Fruit fly (Drosophila melanogaster): ENCODE results near the gene Odj.

The Odj gene

DNA sequence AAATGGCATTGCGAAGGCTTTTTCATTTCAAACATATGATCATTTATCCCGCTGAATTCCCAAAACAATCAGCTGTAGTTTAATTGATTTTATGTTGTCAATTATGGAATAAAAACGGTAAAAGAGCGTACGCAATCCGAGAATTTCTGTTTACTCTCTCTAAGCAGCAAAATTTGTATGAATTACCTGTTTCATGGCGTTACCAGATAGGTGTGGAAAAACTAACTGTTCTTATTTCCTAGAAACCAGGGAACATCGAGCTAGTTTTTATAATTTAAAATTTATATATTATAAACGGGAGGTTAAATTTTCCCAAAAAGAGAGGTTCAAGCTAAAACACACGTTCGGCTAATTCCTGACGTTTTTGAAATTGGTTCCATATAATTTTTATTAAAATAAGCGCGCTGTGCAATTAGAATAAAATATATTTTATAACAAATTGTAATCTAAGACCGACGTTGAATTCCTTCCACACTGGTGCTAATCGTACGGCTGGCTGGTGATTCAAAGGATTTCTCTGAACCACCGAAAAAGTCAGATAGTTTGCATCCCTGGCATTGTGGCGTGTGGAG is 1.9 kb downstream of the Odj start, which contains the start of gene CG17801:
CG17801 (minus strand) TSS at position 51 of the 572 bp plus-strand sequence.
- TF ChIP-seq CG5204 (GFP tag; optimal IDR thresholded peaks at IDR 0.05): no peak
- no peak for TF ChIP-seq kay (GFP tag; ENCODE audit: borderline replicate concordance)
- no peak for TF ChIP-seq cic (GFP tag; optimal IDR thresholded peaks at IDR 0.05)
- no peak for TF ChIP-seq cnc (optimal IDR thresholded peaks at IDR 0.05)
- TF ChIP-seq Hr96 (GFP tag; optimal IDR thresholded peaks at IDR 0.05): no peak
- TF ChIP-seq pad (GFP tag; optimal IDR thresholded peaks at IDR 0.05): peak; percentile 3
- no peak for TF ChIP-seq CG1620 (GFP tag; optimal IDR thresholded peaks at IDR 0.05)
- TF ChIP-seq bab1 (GFP tag; optimal IDR thresholded peaks at IDR 0.05): peak; percentile 6
- TF ChIP-seq ovo (GFP tag; optimal IDR thresholded peaks at IDR 0.05): peak; percentile 7
- no peak for TF ChIP-seq Clk (GFP tag; optimal IDR thresholded peaks at IDR 0.05)
- TF ChIP-seq toe (GFP tag; optimal IDR thresholded peaks at IDR 0.05): no peak
- TF ChIP-seq CG7101 (tag; optimal IDR thresholded peaks at IDR 0.05): no peak
- no peak for TF ChIP-seq CG7045 (GFP tag; optimal IDR thresholded peaks at IDR 0.05)
- TF ChIP-seq tj (GFP tag; optimal IDR thresholded peaks at IDR 0.05): no peak
- TF ChIP-seq CG14711 (tag; optimal IDR thresholded peaks at IDR 0.05): no peak

- no peak for TF ChIP-seq CG12768 (GFP tag; optimal IDR thresholded peaks at IDR 0.05)
- TF ChIP-seq toe (GFP tag; optimal IDR thresholded peaks at IDR 0.05): no peak
- TF ChIP-seq CG14711 (tag; optimal IDR thresholded peaks at IDR 0.05): no peak
- no peak for TF ChIP-seq Crg-1 (GFP tag; optimal IDR thresholded peaks at IDR 0.05)
- TF ChIP-seq cnc (optimal IDR thresholded peaks at IDR 0.05): no peak
Observed at dm6 chr3R:17805092-17805491, 3.9 kb downstream of the Odj start, which contains the start of gene Nnk. Gene Nnk (minus strand): TSS chr3R:17805249.

DNA sequence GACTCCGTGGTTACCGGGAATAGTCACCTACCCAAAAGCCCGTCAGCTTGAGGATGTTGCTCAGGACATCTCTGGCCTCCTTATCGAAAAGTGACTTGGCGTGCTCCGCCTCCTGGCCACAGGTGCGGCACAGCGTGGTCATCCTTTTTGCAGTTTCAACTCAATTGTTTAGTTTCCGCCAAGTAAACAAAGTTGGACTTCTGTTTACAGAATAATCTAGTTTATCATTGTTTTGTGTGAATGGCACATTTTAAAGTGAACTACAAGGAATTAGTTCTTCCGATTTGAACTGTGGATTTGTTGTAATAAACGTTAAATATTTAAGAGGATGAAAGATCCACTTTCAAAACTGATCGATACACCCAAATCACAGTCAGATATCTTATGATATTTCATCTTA is 6.0 kb downstream of the Odj start, which contains the start of gene CG17806:
CG17806 (minus strand) TSS at position 236 of the 400 bp plus-strand sequence.
- TF ChIP-seq CG12768 (GFP tag; optimal IDR thresholded peaks at IDR 0.05) (peak; percentile 38), Clk (GFP tag; optimal IDR thresholded peaks at IDR 0.05) (no peak), tj (GFP tag; optimal IDR thresholded peaks at IDR 0.05) (no peak), CG7101 (tag; optimal IDR thresholded peaks at IDR 0.05) (peak; percentile 33), CG33017 (tag; optimal IDR thresholded peaks at IDR 0.05) (peak; percentile 14), CG7045 (GFP tag; optimal IDR thresholded peaks at IDR 0.05) (no peak), CG11617 (GFP tag; optimal IDR thresholded peaks at IDR 0.05) (no peak)

DNA sequence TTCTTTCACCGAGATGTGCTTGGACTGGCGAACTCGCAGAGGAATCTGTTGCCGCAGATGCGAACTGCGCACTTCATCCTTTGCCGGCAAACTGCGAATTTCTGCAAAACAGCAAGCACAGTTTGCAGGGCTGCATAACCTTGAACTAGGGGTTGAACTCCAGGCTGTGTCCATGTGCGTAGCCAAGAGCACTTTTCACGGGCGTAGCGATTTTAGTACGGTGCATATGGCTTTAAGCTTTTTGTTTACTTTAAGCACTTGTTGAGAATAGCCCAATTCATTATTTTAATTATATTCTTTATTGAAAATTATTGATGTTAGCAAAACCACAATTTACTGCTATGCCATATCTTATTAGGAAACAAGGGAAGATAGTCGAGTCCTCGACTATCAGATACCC is 7.8 kb downstream of the Odj start, which contains the start of gene CG17803:
CG17803 (minus strand) TSS at position 249 of the 400 bp plus-strand sequence.
- no peak for TF ChIP-seq CG33017 (tag; optimal IDR thresholded peaks at IDR 0.05)
- no peak for TF ChIP-seq Clk (GFP tag; optimal IDR thresholded peaks at IDR 0.05)
- no peak for TF ChIP-seq cic (GFP tag; optimal IDR thresholded peaks at IDR 0.05)
- no peak for TF ChIP-seq kay (GFP tag; ENCODE audit: borderline replicate concordance)
- TF ChIP-seq CG1620 (GFP tag; optimal IDR thresholded peaks at IDR 0.05): no peak
- TF ChIP-seq Mnt (GFP tag; optimal IDR thresholded peaks at IDR 0.05): no peak
- TF ChIP-seq Crg-1 (GFP tag; optimal IDR thresholded peaks at IDR 0.05): no peak
- TF ChIP-seq CG14711 (tag; optimal IDR thresholded peaks at IDR 0.05): no peak
- TF ChIP-seq pad (GFP tag; optimal IDR thresholded peaks at IDR 0.05): no peak
- TF ChIP-seq ovo (GFP tag; optimal IDR thresholded peaks at IDR 0.05): no peak
- no peak for TF ChIP-seq Hr96 (GFP tag; optimal IDR thresholded peaks at IDR 0.05)
- no peak for TF ChIP-seq tj (GFP tag; optimal IDR thresholded peaks at IDR 0.05)
- no peak for TF ChIP-seq CG12768 (GFP tag; optimal IDR thresholded peaks at IDR 0.05)
- no peak for TF ChIP-seq CG7045 (GFP tag; optimal IDR thresholded peaks at IDR 0.05)
- TF ChIP-seq bab1 (GFP tag; optimal IDR thresholded peaks at IDR 0.05): no peak

DNA sequence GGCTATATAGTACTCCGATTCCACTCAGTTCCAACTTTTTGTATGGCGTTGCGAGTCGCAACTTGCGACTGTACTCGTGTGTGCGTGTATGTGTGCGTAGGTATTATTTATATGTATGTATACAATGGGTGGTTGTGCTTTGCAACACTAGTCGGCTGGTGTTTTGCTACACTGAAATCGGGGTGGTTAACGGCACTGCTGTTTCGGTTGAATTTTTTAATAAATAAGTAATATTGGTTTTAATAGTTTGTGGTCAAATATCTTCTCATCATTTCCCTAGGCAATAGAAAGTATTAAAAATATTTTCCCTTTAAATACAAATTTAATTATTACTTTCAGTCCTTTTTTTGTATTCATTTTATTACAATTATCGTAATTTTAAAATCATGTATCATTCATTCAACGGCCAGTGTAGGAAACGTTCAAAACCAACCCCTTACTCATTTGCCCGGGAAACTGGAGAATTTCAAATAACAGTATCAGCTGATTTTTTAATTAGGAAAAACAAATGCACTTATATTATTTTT is 10.7 kb downstream of the Odj start, which contains the start of gene CG7379:
CG7379 (minus strand) TSS at position 94 of the 527 bp plus-strand sequence.
- no peak for TF ChIP-seq cnc (optimal IDR thresholded peaks at IDR 0.05)
- peak; percentile 95 for TF ChIP-seq Clk (GFP tag; optimal IDR thresholded peaks at IDR 0.05)
- peak; percentile 85 for TF ChIP-seq CG11617 (GFP tag; optimal IDR thresholded peaks at IDR 0.05)
- TF ChIP-seq toe (GFP tag; optimal IDR thresholded peaks at IDR 0.05): peak; percentile 93
- peak; percentile 93 for TF ChIP-seq Mnt (GFP tag; optimal IDR thresholded peaks at IDR 0.05)
- TF ChIP-seq tj (GFP tag; optimal IDR thresholded peaks at IDR 0.05): peak; percentile 36
- TF ChIP-seq CG33017 (tag; optimal IDR thresholded peaks at IDR 0.05): peak; percentile 81
- peak; percentile 99 for TF ChIP-seq Crg-1 (GFP tag; optimal IDR thresholded peaks at IDR 0.05)
- TF ChIP-seq bab1 (GFP tag; optimal IDR thresholded peaks at IDR 0.05): peak; percentile 39
- TF ChIP-seq ovo (GFP tag; optimal IDR thresholded peaks at IDR 0.05): peak; percentile 97
- TF ChIP-seq pad (GFP tag; optimal IDR thresholded peaks at IDR 0.05): peak; percentile 94
- TF ChIP-seq CG14711 (tag; optimal IDR thresholded peaks at IDR 0.05): peak; percentile 84
- peak; percentile 97 for TF ChIP-seq CG12768 (GFP tag; optimal IDR thresholded peaks at IDR 0.05)
- peak; percentile 80 for TF ChIP-seq cic (GFP tag; optimal IDR thresholded peaks at IDR 0.05)
- peak; percentile 93 for TF ChIP-seq CG7101 (tag; optimal IDR thresholded peaks at IDR 0.05)
- peak; percentile 99 for TF ChIP-seq CG1620 (GFP tag; optimal IDR thresholded peaks at IDR 0.05)
- TF ChIP-seq Hr96 (GFP tag; optimal IDR thresholded peaks at IDR 0.05): peak; percentile 88
- peak; percentile 92 for TF ChIP-seq CG5204 (GFP tag; optimal IDR thresholded peaks at IDR 0.05)
- TF ChIP-seq CG7045 (GFP tag; optimal IDR thresholded peaks at IDR 0.05): peak; percentile 92
- TF ChIP-seq kay (GFP tag; ENCODE audit: borderline replicate concordance): peak; percentile 97

dm6 chr3R:17795561-17796170 is 13.4 kb downstream of the Odj start:
- no peak for TF ChIP-seq CG1620 (GFP tag; optimal IDR thresholded peaks at IDR 0.05)
- TF ChIP-seq Crg-1 (GFP tag; optimal IDR thresholded peaks at IDR 0.05): no peak
- TF ChIP-seq cnc (optimal IDR thresholded peaks at IDR 0.05): no peak
- TF ChIP-seq kay (GFP tag; ENCODE audit: borderline replicate concordance): no peak
- no peak for TF ChIP-seq CG33017 (tag; optimal IDR thresholded peaks at IDR 0.05)
- TF ChIP-seq CG14711 (tag; optimal IDR thresholded peaks at IDR 0.05): no peak
- TF ChIP-seq pad (GFP tag; optimal IDR thresholded peaks at IDR 0.05): no peak
